Worm (Caenorhabditis elegans) whole organism, L4/young adult: Measurements from ENCODE around the gene ZK1248.5.

Experiments
- W03F9.2 ChIP-seq: fragments of 150-350 bp; optimal IDR thresholded peaks from 2 replicates; lab custom pipeline; 2014; ENCODE audit warnings: missing biosample characterization, missing genetic modification characterization
- dao-5 ChIP-seq: sonication (generic microtip); optimal IDR thresholded peaks from 2 replicates; lab custom pipeline; 2016; ENCODE audit warnings: missing genotype, missing genetic modification characterization, moderate library complexity, missing compliant biosample characterization
- him-1 ChIP-seq: sonication (generic microtip); optimal IDR thresholded peaks from 2 replicates; lab custom pipeline; 2016; ENCODE audit warnings: missing genotype, missing genetic modification reagents, missing genetic modification characterization, missing compliant biosample characterization

ZK1248.5 gene

DNA sequence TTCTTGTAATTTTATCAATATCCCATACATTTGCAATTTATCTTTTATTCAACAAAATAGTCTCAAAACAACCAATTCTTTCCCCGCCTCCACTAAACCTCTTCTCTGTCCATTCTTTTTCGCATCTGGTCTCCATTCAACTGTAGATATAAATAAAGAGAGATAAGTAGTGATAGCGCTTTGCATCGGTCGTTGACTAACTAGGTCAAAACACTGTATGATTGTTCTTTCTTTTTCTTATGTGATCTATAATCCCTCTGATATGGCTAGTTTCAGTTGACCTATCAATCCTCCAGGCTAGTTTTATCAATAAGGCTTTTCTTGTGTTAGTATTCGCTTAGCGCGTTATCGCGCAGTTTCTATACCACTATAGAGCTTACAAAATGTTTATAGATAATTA is 42.9 kb downstream of the ZK1248.5 start:
- no peak for TF ChIP-seq him-1 (tag; lab: Kevin White, UChicago)
- TF ChIP-seq dao-5, result no peak
- TF ChIP-seq W03F9.2 (tag; lab: Kevin White, UChicago), result no peak

DNA sequence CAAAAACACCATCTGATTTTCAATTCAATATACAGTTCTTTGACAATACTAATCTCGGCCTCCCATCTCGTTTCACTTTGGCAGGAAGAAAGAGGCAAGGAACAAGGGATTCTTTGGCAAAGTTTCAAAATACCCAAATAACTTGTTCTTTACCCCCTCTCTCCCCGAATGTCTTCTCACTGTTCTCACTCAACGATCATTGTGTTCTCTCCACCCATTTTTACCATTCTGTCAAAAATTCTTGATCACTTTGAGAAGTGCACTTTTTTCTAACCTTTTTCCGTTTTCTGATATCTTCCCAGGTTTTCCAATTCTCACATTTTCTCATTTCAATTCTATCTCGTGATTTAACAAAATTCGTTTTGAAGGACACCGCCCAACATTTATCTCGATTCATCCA is 43.8 kb downstream of the ZK1248.5 start, which contains the start of gene H41C03.1:
TSS of gene H41C03.1 (plus strand) at position 301 of the 400 bp plus-strand sequence.
- TF ChIP-seq W03F9.2 (tag; lab: Kevin White, UChicago), result no peak
- no peak for TF ChIP-seq dao-5
- no peak for TF ChIP-seq him-1 (tag; lab: Kevin White, UChicago)

DNA sequence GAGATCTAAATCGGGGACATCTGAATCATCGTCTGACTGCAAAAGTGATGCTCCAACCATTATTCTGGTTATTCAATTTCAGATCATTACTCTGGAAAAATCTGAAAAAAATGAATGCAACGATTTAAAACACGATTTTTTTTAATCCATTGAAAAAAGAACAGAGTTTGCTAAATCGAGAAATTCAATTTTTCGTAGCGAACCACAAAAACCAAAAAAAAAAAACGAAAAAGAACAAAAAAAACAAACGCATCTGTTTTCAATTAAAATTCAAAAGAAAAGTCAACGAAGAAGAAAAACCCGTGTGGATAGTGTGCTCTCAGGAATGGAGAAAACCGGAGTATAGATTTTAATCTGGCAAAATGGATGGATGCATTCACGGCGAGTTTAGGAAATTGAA is 48.0 kb downstream of the ZK1248.5 start, which contains the start of gene F55C12.4:
TSS of gene F55C12.4 (minus strand) at position 101 of the 400 bp plus-strand sequence.
- TF ChIP-seq dao-5 (no peak), him-1 (tag; lab: Kevin White, UChicago) (no peak), W03F9.2 (tag; lab: Kevin White, UChicago) (no peak)

DNA sequence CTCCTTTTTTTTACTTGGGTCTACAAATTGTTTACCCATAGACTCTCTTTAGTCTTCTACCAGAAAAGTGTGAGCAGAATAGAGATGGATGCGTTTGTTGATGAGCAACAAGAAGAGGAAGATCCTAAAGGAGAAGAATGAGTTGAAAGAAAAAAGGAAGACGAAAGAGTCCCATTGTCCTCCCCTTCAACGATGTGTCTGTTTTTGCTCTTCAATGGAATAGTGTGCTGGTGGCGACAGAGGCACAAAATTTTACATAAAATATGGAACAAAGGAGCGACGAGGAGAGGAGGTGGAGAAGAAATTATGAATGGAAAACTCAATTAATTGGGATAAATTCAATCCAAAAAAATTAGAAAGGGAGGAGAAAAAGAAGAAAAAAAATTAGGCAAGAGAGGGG is 50.3 kb downstream of the ZK1248.5 start:
- no peak for TF ChIP-seq W03F9.2 (tag; lab: Kevin White, UChicago)
- no peak for TF ChIP-seq him-1 (tag; lab: Kevin White, UChicago)
- no peak for TF ChIP-seq dao-5
